Worm (Caenorhabditis elegans) whole organism, early embryonic: ENCODE data around the gene F11A10.6.

ENCODE experiments used
- B0310.2 ChIP-seq: sonication (generic microtip); optimal IDR thresholded peaks from 2 replicates; lab custom pipeline; 2016; ENCODE audit warnings: mild to moderate bottlenecking, missing genetic modification characterization, missing compliant biosample characterization
- F13C5.2 ChIP-seq: sonication (generic microtip); optimal IDR thresholded peaks from 2 replicates; lab custom pipeline; 2017; ENCODE audit warnings: mild to moderate bottlenecking, missing genetic modification characterization, inconsistent platforms, missing compliant biosample characterization
- aly-1 ChIP-seq: sonication (generic microtip); optimal IDR thresholded peaks from 2 replicates; lab custom pipeline; 2016; ENCODE audit warnings: missing genetic modification characterization, missing compliant biosample characterization
- ama-1 ChIP-seq: fragments of 150-350 bp; optimal IDR thresholded peaks from 2 replicates; lab custom pipeline; 2014
- ceh-13 ChIP-seq: fragments of 200-800 bp; sonication (Bioruptor generic); optimal IDR thresholded peaks from 2 replicates; lab custom pipeline; 2018; ENCODE audit warnings: mild to moderate bottlenecking, missing genetic modification characterization, missing compliant biosample characterization
- ceh-36 ChIP-seq: sonication (generic microtip); optimal IDR thresholded peaks from 2 replicates; lab custom pipeline; 2016; ENCODE audit warnings: missing genetic modification characterization, inconsistent platforms, missing compliant biosample characterization
- ets-7 ChIP-seq: sonication (generic microtip); optimal IDR thresholded peaks from 2 replicates; lab custom pipeline; 2016; ENCODE audit warnings: missing genotype, missing genetic modification characterization, missing compliant biosample characterization
- flt-1 ChIP-seq: fragments of 200-800 bp; sonication (Bioruptor generic); IDR thresholded peaks from 2 replicates; pipeline ENCODE4 v1.3.6; 2022; ENCODE audit warnings: missing genetic modification characterization, missing compliant biosample characterization
- hmbx-1 ChIP-seq: sonication (generic microtip); optimal IDR thresholded peaks from 2 replicates; lab custom pipeline; 2016; ENCODE audit warnings: mild to moderate bottlenecking, missing genetic modification characterization, missing compliant biosample characterization
- hmg-4 ChIP-seq: fragments of 200-800 bp; sonication (Bioruptor generic); optimal IDR thresholded peaks from 2 replicates; lab custom pipeline; 2018; ENCODE audit warnings: mild to moderate bottlenecking, missing genetic modification characterization, missing compliant biosample characterization
- hnd-1 ChIP-seq: sonication (generic microtip); optimal IDR thresholded peaks from 2 replicates; lab custom pipeline; 2016; ENCODE audit warnings: missing genetic modification characterization, missing compliant biosample characterization
- pes-1 ChIP-seq: fragments of 200-800 bp; sonication (Bioruptor generic); IDR thresholded peaks from 2 replicates; pipeline ENCODE4 v1.3.6; 2022; ENCODE audit warnings: missing genetic modification reagents, missing genetic modification characterization, missing compliant biosample characterization
- scrt-1 ChIP-seq: fragments of 200-800 bp; sonication (Bioruptor generic); IDR thresholded peaks from 2 replicates; pipeline ENCODE4 v1.3.6; 2022; ENCODE audit warnings: missing genetic modification characterization, missing compliant biosample characterization
- sea-1 ChIP-seq: fragments of 200-800 bp; sonication (Bioruptor generic); conservative IDR thresholded peaks from 2 replicates; pipeline ENCODE4 v1.3.6; 2022; ENCODE audit warnings: missing genetic modification characterization, missing compliant biosample characterization
- tbx-11 ChIP-seq: fragments of 200-800 bp; sonication (Bioruptor generic); IDR thresholded peaks from 2 replicates; pipeline ENCODE4 v1.3.6; 2022; ENCODE audit warnings: missing genetic modification characterization, missing compliant biosample characterization
- tbx-37 ChIP-seq: fragments of 200-800 bp; sonication (Bioruptor generic); conservative IDR thresholded peaks from 2 replicates; pipeline ENCODE4 v1.3.6; 2022; ENCODE audit warnings: missing genetic modification reagents, missing genetic modification characterization, missing compliant biosample characterization
- tra-4 ChIP-seq: sonication (generic microtip); optimal IDR thresholded peaks from 2 replicates; lab custom pipeline; 2017; ENCODE audit warnings: missing genetic modification characterization, missing compliant biosample characterization

Gene F11A10.6

ce11 chrIV:12084587-12084986, 4.9 kb downstream of the F11A10.6 start:
- TF ChIP-seq ama-1 (lab: Kevin White, UChicago) (peak; percentile 5), hmg-4 (GFP tag; lab: Kevin White, UChicago) (no peak)

ce11 chrIV:12084178-12084577, 5.3 kb downstream of the F11A10.6 start, which contains the start of gene repo-1:
Gene repo-1 (plus strand): TSS chrIV:12084478.
- TF ChIP-seq F13C5.2 (tag; lab: Kevin White, UChicago) (no peak), scrt-1 (GFP tag; lab: Robert Waterston, UW) (0 out of 2 replicates have a peak, but pooled peaks have one; percentile 23)

- TF ChIP-seq aly-1 (tag; lab: Kevin White, UChicago) (no peak), hnd-1 (tag; lab: Kevin White, UChicago) (no peak), hmg-4 (GFP tag; lab: Kevin White, UChicago) (no peak), pes-1 (GFP tag; lab: Robert Waterston, UW) (no peak), B0310.2 (tag; lab: Kevin White, UChicago) (no peak), tbx-37 (no peak), ceh-36 (tag; lab: Kevin White, UChicago) (no peak), hmbx-1 (tag; lab: Kevin White, UChicago) (no peak), sea-1 (GFP tag; lab: Robert Waterston, UW) (no peak), ets-7 (tag; lab: Kevin White, UChicago) (no peak), F13C5.2 (tag; lab: Kevin White, UChicago) (no peak), scrt-1 (GFP tag; lab: Robert Waterston, UW) (no peak), tbx-11 (no peak), ama-1 (lab: Kevin White, UChicago) (no peak), flt-1 (no peak), ceh-13 (no peak), tra-4 (tag; lab: Kevin White, UChicago) (no peak)
These were observed 8.6 kb downstream of the F11A10.6 start for ce11 chrIV:12080807-12081206.

ce11 chrIV:12078907-12079523, 10.4 kb downstream of the F11A10.6 start, which contains the start of gene lex-1:
Gene lex-1 (plus strand): TSS chrIV:12079473.
- TF ChIP-seq sea-1 (GFP tag; lab: Robert Waterston, UW) (no peak), F13C5.2 (tag; lab: Kevin White, UChicago) (no peak), ets-7 (tag; lab: Kevin White, UChicago) (no peak), tbx-11 (no peak), B0310.2 (tag; lab: Kevin White, UChicago) (no peak), flt-1 (no peak), scrt-1 (GFP tag; lab: Robert Waterston, UW) (no peak)

ce11 chrIV:12078112-12078812, 11.2 kb downstream of the F11A10.6 start, which contains the start of gene tmed-1:
Gene tmed-1 (minus strand): TSS chrIV:12078162.
- TF ChIP-seq ceh-13 (no peak), tbx-11 (no peak), F13C5.2 (tag; lab: Kevin White, UChicago) (no peak), ama-1 (lab: Kevin White, UChicago) (no peak)

ce11 chrIV:12075497-12075896, 14.0 kb downstream of the F11A10.6 start, which contains the start of gene K08E4.7:
Gene K08E4.7 (plus strand): TSS chrIV:12075797.
- TF ChIP-seq ceh-36 (tag; lab: Kevin White, UChicago) (no peak), ets-7 (tag; lab: Kevin White, UChicago) (no peak), tra-4 (tag; lab: Kevin White, UChicago) (no peak), hmg-4 (GFP tag; lab: Kevin White, UChicago) (no peak), tbx-11 (no peak), aly-1 (tag; lab: Kevin White, UChicago) (no peak), ama-1 (lab: Kevin White, UChicago) (no peak), tbx-37 (no peak), hmbx-1 (tag; lab: Kevin White, UChicago) (no peak), ceh-13 (no peak), flt-1 (no peak)

- no peak for TF ChIP-seq ets-7 (tag; lab: Kevin White, UChicago)
- TF ChIP-seq ama-1 (lab: Kevin White, UChicago), result no peak
- TF ChIP-seq tbx-11, result no peak
- TF ChIP-seq aly-1 (tag; lab: Kevin White, UChicago), result no peak
- TF ChIP-seq hnd-1 (tag; lab: Kevin White, UChicago), result no peak
- TF ChIP-seq hmg-4 (GFP tag; lab: Kevin White, UChicago), result no peak
- no peak for TF ChIP-seq scrt-1 (GFP tag; lab: Robert Waterston, UW)
- TF ChIP-seq hmbx-1 (tag; lab: Kevin White, UChicago), result no peak
- no peak for TF ChIP-seq ceh-36 (tag; lab: Kevin White, UChicago)
- no peak for TF ChIP-seq pes-1 (GFP tag; lab: Robert Waterston, UW)
- TF ChIP-seq tbx-37, result no peak
- no peak for TF ChIP-seq flt-1
These were observed 20.9 kb downstream of the F11A10.6 start, which contains the start of gene bath-37 for ce11 chrIV:12068590-12068989. Gene bath-37 (plus strand): TSS chrIV:12068890.

- TF ChIP-seq ceh-36 (tag; lab: Kevin White, UChicago), result no peak
- TF ChIP-seq hnd-1 (tag; lab: Kevin White, UChicago), result no peak
- TF ChIP-seq sea-1 (GFP tag; lab: Robert Waterston, UW), result no peak
- no peak for TF ChIP-seq ama-1 (lab: Kevin White, UChicago)
- no peak for TF ChIP-seq hmbx-1 (tag; lab: Kevin White, UChicago)
- TF ChIP-seq pes-1 (GFP tag; lab: Robert Waterston, UW), result no peak
- no peak for TF ChIP-seq tbx-37
These were observed 28.2 kb downstream of the F11A10.6 start, which contains the start of gene K08E4.8 for ce11 chrIV:12061229-12061628. Gene K08E4.8 (minus strand): TSS chrIV:12061329.
